Fruit fly (Drosophila melanogaster) whole organism, wandering third instar larva: ENCODE data around the gene CG15445.

ENCODE experiments used
- CG32264 ChIP-seq: fragments of 200-800 bp; sonication (Bioruptor generic); optimal IDR thresholded peaks from 2 replicates; lab custom pipeline; 2016; ENCODE audit warnings: missing biosample characterization, missing genetic modification characterization
- CG9705 ChIP-seq: fragments of 200-800 bp; sonication (Bioruptor generic); optimal IDR thresholded peaks from 2 replicates; lab custom pipeline; 2018; ENCODE audit warnings: missing biosample characterization, mild to moderate bottlenecking, missing genetic modification characterization
- Dfd ChIP-seq: fragments of >200 bp; optimal IDR thresholded peaks from 2 replicates; lab custom pipeline; 2017; ENCODE audit warnings: missing biosample characterization, missing genetic modification characterization
- Dif ChIP-seq: fragments of 200-275, 200-300 bp; sonication (Bioruptor generic); optimal IDR thresholded peaks from 2 replicates; lab custom pipeline; 2018; ENCODE audit warnings: missing biosample characterization, missing genetic modification characterization; ENCODE audit not compliant: partially characterized antibody
- HLH106 ChIP-seq: fragments of 200-800 bp; optimal IDR thresholded peaks from 3 replicates; lab custom pipeline; 2019; ENCODE audit warnings: missing biosample characterization, mild to moderate bottlenecking, missing genetic modification characterization, moderate library complexity
- Hnf4 ChIP-seq: fragments of 200-800 bp; sonication (Bioruptor generic); optimal IDR thresholded peaks from 2 replicates; lab custom pipeline; 2016; ENCODE audit warnings: missing biosample characterization, mild to moderate bottlenecking, missing genetic modification characterization
- Hr78 ChIP-seq: fragments of >200 bp; optimal IDR thresholded peaks from 2 replicates; lab custom pipeline; 2017; ENCODE audit warnings: missing biosample characterization, missing genetic modification characterization
- Hr83 ChIP-seq: fragments of 200-300 bp; sonication (Bioruptor generic); optimal IDR thresholded peaks from 2 replicates; lab custom pipeline; 2016; ENCODE audit warnings: missing biosample characterization, mild to moderate bottlenecking, missing genetic modification characterization, moderate library complexity; ENCODE audit not compliant: poor library complexity, severe bottlenecking
- Jra ChIP-seq: sonication (Bioruptor generic); optimal IDR thresholded peaks from 2 replicates; lab custom pipeline; 2016; ENCODE audit warnings: missing biosample characterization, missing genetic modification characterization
- Mio ChIP-seq: sonication (Bioruptor generic); optimal IDR thresholded peaks from 2 replicates; lab custom pipeline; 2016; ENCODE audit warnings: missing biosample characterization, missing genetic modification characterization
- N ChIP-seq: fragments of >200 bp; optimal IDR thresholded peaks from 2 replicates; lab custom pipeline; 2018; ENCODE audit warnings: missing biosample characterization, missing external identifiers, missing genetic modification characterization
- OdsH ChIP-seq: fragments of 200-800 bp; sonication (Bioruptor generic); optimal IDR thresholded peaks from 2 replicates; lab custom pipeline; 2016; ENCODE audit warnings: missing biosample characterization, mild to moderate bottlenecking, missing genetic modification characterization
- Rel ChIP-seq, 2 experiments: fragments of 200-800 bp; sonication (Bioruptor generic) in 1 of 2; optimal IDR thresholded peaks; 2 replicates in 1 of 2; 3 replicates in 1 of 2; lab custom pipeline; 2016 to 2019; ENCODE audit warnings: mild to moderate bottlenecking in 2 of 2, missing biosample characterization in 2 of 2, missing genetic modification characterization in 2 of 2, moderate library complexity in 1 of 2
- br ChIP-seq: fragments of 200-800 bp; sonication (Bioruptor generic); optimal IDR thresholded peaks from 2 replicates; lab custom pipeline; 2016; ENCODE audit warnings: missing biosample characterization, missing genetic modification characterization
- brk ChIP-seq: fragments of 200-800 bp; sonication (Bioruptor generic); optimal IDR thresholded peaks from 2 replicates; lab custom pipeline; 2016; ENCODE audit warnings: missing biosample characterization, mild to moderate bottlenecking, missing genetic modification characterization
- dl ChIP-seq, 2 experiments: fragments of 175-275, 200-275 bp in 1 of 2; fragments of 200-275 bp in 1 of 2; sonication (Bioruptor generic); optimal IDR thresholded peaks; lab custom pipeline; 2018; ENCODE audit warnings: mild to moderate bottlenecking in 2 of 2, missing biosample characterization in 2 of 2, missing genetic modification characterization in 2 of 2, moderate library complexity in 2 of 2; ENCODE audit not compliant: partially characterized antibody in 2 of 2, insufficient read depth in 1 of 2
- dmrt93B ChIP-seq: fragments of 200-800 bp; sonication (Bioruptor generic); optimal IDR thresholded peaks from 2 replicates; lab custom pipeline; 2018; ENCODE audit warnings: missing biosample characterization, mild to moderate bottlenecking, missing genetic modification characterization
- dsf ChIP-seq: sonication (Bioruptor generic); optimal IDR thresholded peaks from 2 replicates; lab custom pipeline; 2016; ENCODE audit warnings: missing biosample characterization, missing genetic modification characterization, borderline replicate concordance
- ey ChIP-seq: fragments of 200-800 bp; sonication (Bioruptor generic); optimal IDR thresholded peaks from 2 replicates; lab custom pipeline; 2016; ENCODE audit warnings: missing biosample characterization, missing genetic modification characterization
- foxo ChIP-seq, 2 experiments: fragments of 200-800 bp; sonication (Bioruptor generic); optimal IDR thresholded peaks; 2 replicates in 1 of 2; 3 replicates in 1 of 2; lab custom pipeline; 2016 to 2017; ENCODE audit warnings: missing biosample characterization in 2 of 2, missing genetic modification characterization in 2 of 2
- fru ChIP-seq: fragments of 200-800 bp; sonication (Bioruptor generic); optimal IDR thresholded peaks from 3 replicates; lab custom pipeline; 2016; ENCODE audit warnings: missing biosample characterization, mild to moderate bottlenecking, missing genetic modification characterization
- h ChIP-seq: fragments of 200-800 bp; sonication (Bioruptor generic); optimal IDR thresholded peaks from 3 replicates; lab custom pipeline; 2016; ENCODE audit warnings: missing biosample characterization, mild to moderate bottlenecking, missing genetic modification characterization
- jim ChIP-seq: fragments of 175-275, 200-325 bp; sonication (Bioruptor generic); optimal IDR thresholded peaks from 2 replicates; lab custom pipeline; 2016; ENCODE audit warnings: missing biosample characterization, mild to moderate bottlenecking, missing genetic modification characterization
- psq ChIP-seq: fragments of 200-800 bp; sonication (Bioruptor generic); optimal IDR thresholded peaks from 3 replicates; lab custom pipeline; 2017; ENCODE audit warnings: missing biosample characterization, mild to moderate bottlenecking, missing genetic modification characterization, moderate library complexity
- rgr ChIP-seq: fragments of 200-800 bp; sonication (Bioruptor generic); optimal IDR thresholded peaks from 3 replicates; lab custom pipeline; 2016; ENCODE audit warnings: missing biosample characterization, mild to moderate bottlenecking, missing genetic modification characterization
- sage ChIP-seq: fragments of 200-800 bp; sonication (Bioruptor generic); optimal IDR thresholded peaks from 2 replicates; lab custom pipeline; 2016; ENCODE audit warnings: missing biosample characterization, mild to moderate bottlenecking, missing genetic modification characterization
- sv ChIP-seq: fragments of 200-800 bp; sonication (Bioruptor generic); optimal IDR thresholded peaks from 3 replicates; lab custom pipeline; 2016; ENCODE audit warnings: missing biosample characterization, missing genetic modification characterization
- woc ChIP-seq: sonication (Bioruptor generic); optimal IDR thresholded peaks from 2 replicates; lab custom pipeline; 2016; ENCODE audit warnings: missing biosample characterization, mild to moderate bottlenecking, missing genetic modification characterization

Gene CG15445

dm6 chrX:21126790-21127189, 9.8 kb downstream of the CG15445 start:
- no peak for TF ChIP-seq dsf
- no peak for TF ChIP-seq sv (GFP tag; lab: Kevin White, UChicago)
- no peak for TF ChIP-seq jim (GFP tag; lab: Kevin White, UChicago)
- TF ChIP-seq Hr78, result no peak
- TF ChIP-seq psq (GFP tag; lab: Kevin White, UChicago), result no peak
- TF ChIP-seq CG32264 (GFP tag; lab: Kevin White, UChicago), result no peak
- no peak for TF ChIP-seq Hnf4 (GFP tag; lab: Kevin White, UChicago)
- no peak for TF ChIP-seq dl (GFP tag; optimal IDR thresholded peaks at IDR 0.05; lab: Kevin White, UChicago; ENCODE audit: insufficient read depth in 1 of 2, partially characterized antibody in 2 of 2)
- TF ChIP-seq dmrt93B (GFP tag; lab: Kevin White, UChicago), result no peak
- no peak for TF ChIP-seq br (GFP tag; lab: Kevin White, UChicago)
- TF ChIP-seq woc, result no peak
- no peak for TF ChIP-seq N (GFP tag; lab: Kevin White, UChicago)
- no peak for TF ChIP-seq rgr (GFP tag; lab: Kevin White, UChicago)
- TF ChIP-seq Jra (GFP tag; lab: Kevin White, UChicago), result no peak
- TF ChIP-seq h (GFP tag; lab: Kevin White, UChicago), result no peak
- TF ChIP-seq sage (GFP tag; lab: Kevin White, UChicago), result no peak

DNA sequence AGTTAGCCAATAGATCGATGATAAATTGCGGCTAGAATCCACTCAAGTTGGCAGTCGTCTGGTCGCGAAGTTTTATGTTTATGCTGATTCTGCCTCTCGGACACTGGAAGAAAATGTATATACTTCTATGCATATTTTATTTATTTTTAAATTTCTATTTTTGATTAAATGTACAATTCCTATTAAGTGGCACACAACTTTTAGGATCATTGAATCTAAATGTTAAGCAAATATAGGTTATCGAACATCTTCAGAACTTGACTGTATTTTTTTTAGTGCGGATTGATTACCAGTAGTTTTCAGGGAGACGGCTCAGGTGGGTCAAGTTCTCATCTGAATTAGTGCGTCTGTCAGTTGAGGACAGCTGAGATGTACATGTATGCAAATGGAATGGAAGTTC, 10.3 kb downstream of the CG15445 start:
- TF ChIP-seq psq (GFP tag; lab: Kevin White, UChicago), result peak; percentile 9
- TF ChIP-seq fru (GFP tag; lab: Kevin White, UChicago), result peak; percentile 26
- TF ChIP-seq h (GFP tag; lab: Kevin White, UChicago), result peak; percentile 10
- no peak for TF ChIP-seq Rel (GFP tag; optimal IDR thresholded peaks at IDR 0.05; lab: Kevin White, UChicago)
- no peak for TF ChIP-seq Rel (tag; optimal IDR thresholded peaks at IDR 0.05; lab: Kevin White, UChicago)
- TF ChIP-seq HLH106 (tag; lab: Kevin White, UChicago), result peak; percentile 12
- TF ChIP-seq foxo (GFP tag; optimal IDR thresholded peaks at IDR 0.05; lab: Kevin White, UChicago), result peak in 1 of 2 experiments; percentile 25
- TF ChIP-seq rgr (GFP tag; lab: Kevin White, UChicago), result peak; percentile 9
- no peak for TF ChIP-seq Mio

DNA sequence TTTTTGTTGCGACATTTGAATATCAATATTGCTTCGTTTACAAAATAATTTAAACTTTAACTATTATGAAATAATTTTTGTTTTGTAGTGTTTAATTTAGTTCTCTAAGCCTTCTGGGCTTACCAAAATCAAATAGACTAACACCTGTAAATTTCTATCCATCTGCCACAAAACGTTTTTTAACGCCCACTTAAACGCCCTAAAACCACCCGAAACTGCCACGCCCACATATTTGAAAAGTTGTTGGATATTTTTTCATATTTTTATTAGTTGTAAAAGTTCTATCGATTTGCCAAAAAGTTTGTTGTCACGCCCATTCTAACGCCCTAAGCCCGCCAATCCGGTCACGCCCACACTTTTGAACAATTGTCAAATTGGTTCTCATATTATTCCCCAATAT, 30.0 kb downstream of the CG15445 start, which contains the start of gene CG45154:
TSS of gene CG45154 (minus strand) at position 101 of the 400 bp plus-strand sequence.
- TF ChIP-seq Mio, result no peak
- no peak for TF ChIP-seq Dfd
- TF ChIP-seq ey (GFP tag; lab: Kevin White, UChicago), result no peak
- no peak for TF ChIP-seq rgr (GFP tag; lab: Kevin White, UChicago)
- no peak for TF ChIP-seq dmrt93B (GFP tag; lab: Kevin White, UChicago)
- TF ChIP-seq Jra (GFP tag; lab: Kevin White, UChicago), result no peak
- TF ChIP-seq h (GFP tag; lab: Kevin White, UChicago), result no peak
- no peak for TF ChIP-seq sage (GFP tag; lab: Kevin White, UChicago)
- TF ChIP-seq CG32264 (GFP tag; lab: Kevin White, UChicago), result no peak
- TF ChIP-seq fru (GFP tag; lab: Kevin White, UChicago), result no peak
- TF ChIP-seq Dif, result no peak
- TF ChIP-seq N (GFP tag; lab: Kevin White, UChicago), result no peak
- no peak for TF ChIP-seq dsf
- TF ChIP-seq br (GFP tag; lab: Kevin White, UChicago), result no peak
- no peak for TF ChIP-seq OdsH (GFP tag; lab: Kevin White, UChicago)
- no peak for TF ChIP-seq Rel (GFP tag; optimal IDR thresholded peaks at IDR 0.05; lab: Kevin White, UChicago)
- no peak for TF ChIP-seq Rel (tag; optimal IDR thresholded peaks at IDR 0.05; lab: Kevin White, UChicago)
- no peak for TF ChIP-seq brk
- no peak for TF ChIP-seq Hr83 (GFP tag; lab: Kevin White, UChicago)
- no peak for TF ChIP-seq CG9705 (GFP tag; lab: Kevin White, UChicago)
- TF ChIP-seq jim (GFP tag; lab: Kevin White, UChicago), result no peak
